Worm (Caenorhabditis elegans) whole organism, early embryonic: ENCODE measurements around the gene T05G5.1.

Source experiments
- B0310.2 ChIP-seq: sonication (generic microtip); optimal IDR thresholded peaks from 2 replicates; lab custom pipeline; 2016; ENCODE audit warnings: mild to moderate bottlenecking, missing genetic modification characterization, missing compliant biosample characterization
- aly-1 ChIP-seq: sonication (generic microtip); optimal IDR thresholded peaks from 2 replicates; lab custom pipeline; 2016; ENCODE audit warnings: missing genetic modification characterization, missing compliant biosample characterization
- ama-1 ChIP-seq: fragments of 150-350 bp; optimal IDR thresholded peaks from 2 replicates; lab custom pipeline; 2014
- flt-1 ChIP-seq: fragments of 200-800 bp; sonication (Bioruptor generic); IDR thresholded peaks from 2 replicates; pipeline ENCODE4 v1.3.6; 2022; ENCODE audit warnings: missing genetic modification characterization, missing compliant biosample characterization
- hmg-4 ChIP-seq: fragments of 200-800 bp; sonication (Bioruptor generic); optimal IDR thresholded peaks from 2 replicates; lab custom pipeline; 2018; ENCODE audit warnings: mild to moderate bottlenecking, missing genetic modification characterization, missing compliant biosample characterization
- pes-1 ChIP-seq: fragments of 200-800 bp; sonication (Bioruptor generic); IDR thresholded peaks from 2 replicates; pipeline ENCODE4 v1.3.6; 2022; ENCODE audit warnings: missing genetic modification reagents, missing genetic modification characterization, missing compliant biosample characterization
- tra-4 ChIP-seq: sonication (generic microtip); optimal IDR thresholded peaks from 2 replicates; lab custom pipeline; 2017; ENCODE audit warnings: missing genetic modification characterization, missing compliant biosample characterization

DNA sequence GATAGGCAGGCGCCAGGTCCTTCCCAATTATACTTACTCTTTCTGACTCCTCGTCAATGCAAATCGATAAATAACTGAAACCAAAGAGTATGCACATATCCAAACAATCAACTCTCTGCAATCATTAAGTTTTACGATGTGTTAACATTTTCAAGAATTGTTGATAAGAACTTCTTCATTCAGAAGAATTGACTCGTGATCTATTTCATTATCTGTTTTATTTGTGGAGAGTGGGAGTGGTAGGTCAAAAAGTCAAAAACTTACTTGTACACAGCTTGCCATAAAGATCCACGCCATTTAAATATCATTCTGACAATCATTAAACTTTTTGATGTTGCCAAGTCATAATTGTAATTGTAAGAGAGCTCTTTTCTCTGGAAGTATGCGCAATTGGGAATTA lies 53.8 kb downstream of the T05G5.1 start:
- TF ChIP-seq flt-1 (GFP tag; lab: Robert Waterston, UW) = no peak
- no peak for TF ChIP-seq aly-1
- no peak for TF ChIP-seq hmg-4
- no peak for TF ChIP-seq tra-4 (tag; lab: Kevin White, UChicago)
- TF ChIP-seq ama-1 (lab: Kevin White, UChicago) = no peak
- TF ChIP-seq pes-1 (GFP tag; lab: Robert Waterston, UW) = no peak
- no peak for TF ChIP-seq B0310.2 (tag; lab: Kevin White, UChicago)
